Worm (Caenorhabditis elegans) whole organism, L4/young adult: Measurements from ENCODE around the gene nhr-234.

Source experiments
- dao-5 ChIP-seq: sonication (generic microtip); optimal IDR thresholded peaks from 2 replicates; lab custom pipeline; 2016; ENCODE audit warnings: missing genotype, missing genetic modification characterization, moderate library complexity, missing compliant biosample characterization
- him-1 ChIP-seq: sonication (generic microtip); optimal IDR thresholded peaks from 2 replicates; lab custom pipeline; 2016; ENCODE audit warnings: missing genotype, missing genetic modification reagents, missing genetic modification characterization, missing compliant biosample characterization

DNA sequence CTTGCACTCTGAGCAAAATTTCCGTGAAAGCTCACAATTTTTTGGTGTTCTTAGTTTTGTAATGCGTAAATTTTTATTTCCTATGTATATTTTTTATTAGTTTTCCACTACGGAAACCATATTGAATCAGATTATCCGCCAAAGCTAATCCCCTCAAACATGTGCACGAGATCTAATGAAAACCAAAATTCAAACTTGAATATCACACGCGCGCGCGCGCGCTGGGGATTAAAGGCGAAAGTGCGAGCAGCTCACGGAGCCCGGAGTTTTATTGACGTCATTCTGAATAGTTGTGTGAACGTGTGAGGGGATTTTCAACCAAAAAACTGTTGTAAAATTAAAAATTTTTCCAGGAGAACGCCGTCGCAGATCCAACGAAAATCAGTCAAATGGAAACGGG, 32.4 kb downstream of the nhr-234 start:
- TF ChIP-seq dao-5 (tag; lab: Kevin White, UChicago): no peak
- TF ChIP-seq him-1 (tag; lab: Kevin White, UChicago): no peak
